Worm (Caenorhabditis elegans): Measurements from ENCODE around the gene T25E12.14.

T25E12.14 gene

DNA sequence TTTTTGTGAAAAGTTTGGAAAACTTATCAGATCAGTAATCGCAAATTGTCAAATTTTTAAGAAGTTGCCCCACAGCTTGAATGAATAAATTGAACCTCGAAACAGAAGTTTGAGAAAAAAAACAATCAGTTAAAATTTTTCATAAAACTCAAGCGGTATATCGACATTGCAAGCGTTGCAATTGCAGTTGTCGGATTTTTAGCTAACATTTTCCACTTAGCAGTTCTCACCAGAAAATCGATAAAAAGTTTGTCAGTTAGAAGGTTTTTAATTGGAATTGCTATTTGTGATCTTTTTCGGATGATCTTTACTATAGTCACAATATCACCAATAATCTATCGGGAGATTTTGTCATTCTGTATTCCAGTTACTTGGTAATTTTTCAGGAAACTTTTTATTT is 41.3 kb upstream of the T25E12.14 start, which contains the start of gene srw-43:
Gene srw-43 (plus strand): TSS at position 301 of the 400 bp plus-strand sequence.
- TF ChIP-seq unc-39 (tag; optimal IDR thresholded peaks at IDR 0.05) (no peak), ZK546.5 (tag; optimal IDR thresholded peaks at IDR 0.05) (no peak), nhr-43 (tag; optimal IDR thresholded peaks at IDR 0.05; ENCODE audit: poor library complexity, severe bottlenecking) (no peak), ceh-82 (tag; optimal IDR thresholded peaks at IDR 0.05) (no peak), ztf-11 (tag; optimal IDR thresholded peaks at IDR 0.05) (no peak), lsy-12 (tag; optimal IDR thresholded peaks at IDR 0.05) (no peak), jun-1 (tag; optimal IDR thresholded peaks at IDR 0.05) (no peak)

DNA sequence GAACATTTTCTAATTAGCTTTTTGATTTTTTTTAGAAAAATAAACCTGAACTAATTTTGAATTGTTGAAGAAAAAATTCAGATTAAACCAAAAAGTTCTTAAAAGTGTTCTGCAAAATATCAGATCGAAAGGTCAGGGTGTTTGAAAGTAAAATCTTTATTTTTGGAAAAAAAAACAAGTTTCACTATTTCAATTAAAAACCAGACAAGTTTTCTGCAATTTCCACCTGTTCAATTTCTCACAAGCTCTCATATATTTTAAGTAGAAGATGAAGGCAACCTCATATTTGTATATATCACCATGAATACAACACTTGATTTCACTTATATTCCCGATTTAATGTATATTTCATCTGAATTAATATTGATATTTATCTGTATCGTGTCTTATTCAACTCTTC is 39.8 kb upstream of the T25E12.14 start, which contains the start of gene srz-102:
Gene srz-102 (plus strand): TSS at position 301 of the 400 bp plus-strand sequence.
- TF ChIP-seq fkh-2 (tag; optimal IDR thresholded peaks at IDR 0.05) (no peak), R02D3.7 (tag; optimal IDR thresholded peaks at IDR 0.05) (no peak), nhr-43 (tag; optimal IDR thresholded peaks at IDR 0.05; ENCODE audit: poor library complexity, severe bottlenecking) (no peak), nhr-28 (tag; optimal IDR thresholded peaks at IDR 0.05) (no peak), nhr-77 (tag; optimal IDR thresholded peaks at IDR 0.05) (no peak), lin-15B (tag; optimal IDR thresholded peaks at IDR 0.05) (no peak), aly-2 (tag; optimal IDR thresholded peaks at IDR 0.05) (no peak), tbx-2 (tag; optimal IDR thresholded peaks at IDR 0.05) (no peak), fkh-10 (GFP tag; optimal IDR thresholded peaks at IDR 0.05) (no peak), ama-1 (optimal IDR thresholded peaks at IDR 0.05) (no peak), snpc-4 (tag; optimal IDR thresholded peaks at IDR 0.05) (no peak), skn-1 (tag; optimal IDR thresholded peaks at IDR 0.05) (no peak), lsy-12 (tag; optimal IDR thresholded peaks at IDR 0.05) (no peak), mml-1 (tag; optimal IDR thresholded peaks at IDR 0.05) (no peak)

DNA sequence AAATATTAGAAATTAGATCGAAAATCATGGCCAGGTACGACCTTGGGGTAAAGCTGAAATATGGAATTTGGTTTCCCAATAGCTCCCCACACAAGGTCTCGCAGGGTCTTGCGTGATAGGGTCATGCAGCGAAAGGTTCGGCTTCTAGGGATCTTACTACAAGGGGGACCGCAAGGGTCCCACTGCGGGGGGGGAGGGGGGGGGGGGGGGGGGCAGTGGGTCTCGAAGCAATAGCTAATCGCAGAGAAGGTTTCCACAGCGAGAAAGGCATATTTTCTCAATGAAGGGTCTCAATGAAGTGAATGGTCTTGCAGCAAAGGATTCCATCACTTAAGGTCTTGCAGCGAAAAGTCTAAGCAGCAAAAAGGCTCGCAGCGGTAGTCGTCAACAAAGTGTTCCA is 34.0 kb upstream of the T25E12.14 start:
- TF ChIP-seq daf-12 (tag; optimal IDR thresholded peaks at IDR 0.05), result no peak
- no peak for TF ChIP-seq ceh-82 (tag; optimal IDR thresholded peaks at IDR 0.05)
- no peak for TF ChIP-seq nhr-43 (tag; optimal IDR thresholded peaks at IDR 0.05; ENCODE audit: poor library complexity, severe bottlenecking)
- TF ChIP-seq ztf-4 (tag; optimal IDR thresholded peaks at IDR 0.05), result no peak
- TF ChIP-seq nfya-1 (tag; optimal IDR thresholded peaks at IDR 0.05; ENCODE audit: insufficient read depth), result no peak
- TF ChIP-seq fkh-10 (GFP tag; optimal IDR thresholded peaks at IDR 0.05), result no peak
- no peak for TF ChIP-seq nhr-23 (tag; optimal IDR thresholded peaks at IDR 0.05)
- TF ChIP-seq jun-1 (tag; optimal IDR thresholded peaks at IDR 0.05), result no peak
- TF ChIP-seq nhr-237 (tag; optimal IDR thresholded peaks at IDR 0.05), result no peak
- no peak for TF ChIP-seq mdl-1 (tag; optimal IDR thresholded peaks at IDR 0.05)
- TF ChIP-seq skn-1 (tag; optimal IDR thresholded peaks at IDR 0.05), result no peak
- no peak for TF ChIP-seq nhr-11 (tag; optimal IDR thresholded peaks at IDR 0.05)
- TF ChIP-seq nhr-12 (tag; optimal IDR thresholded peaks at IDR 0.05), result no peak
- no peak for TF ChIP-seq egl-5 (tag; optimal IDR thresholded peaks at IDR 0.05)
- TF ChIP-seq snpc-4 (tag; optimal IDR thresholded peaks at IDR 0.05), result no peak
- TF ChIP-seq nhr-25 (tag; optimal IDR thresholded peaks at IDR 0.05), result no peak
- TF ChIP-seq aly-2 (tag; optimal IDR thresholded peaks at IDR 0.05), result no peak
- no peak for TF ChIP-seq elt-1 (tag; optimal IDR thresholded peaks at IDR 0.05)
- TF ChIP-seq mml-1 (tag; optimal IDR thresholded peaks at IDR 0.05), result no peak
- TF ChIP-seq elt-2 (tag; optimal IDR thresholded peaks at IDR 0.05), result no peak

DNA sequence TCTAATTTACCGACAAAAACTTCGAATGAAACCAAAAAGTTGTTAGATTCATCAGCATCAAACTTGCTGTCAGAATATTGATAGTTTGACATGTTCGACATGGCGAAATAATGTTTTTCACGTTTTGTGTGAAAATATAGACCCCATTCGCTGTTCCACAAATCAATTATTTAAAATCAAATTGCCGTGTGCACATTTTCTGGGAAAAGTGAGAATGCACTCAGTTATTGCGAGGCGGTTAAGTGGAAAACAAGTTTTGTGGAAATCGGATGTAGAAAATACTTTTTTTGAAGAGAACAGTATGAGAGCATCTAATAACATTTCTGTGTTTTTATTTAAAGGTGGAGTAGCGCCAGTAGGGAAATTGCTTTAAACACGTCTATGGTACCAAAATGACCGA is 33.3 kb upstream of the T25E12.14 start, which contains the start of gene srw-42:
Gene srw-42 (minus strand): TSS at position 101 of the 400 bp plus-strand sequence.
- TF ChIP-seq nhr-77 (tag; optimal IDR thresholded peaks at IDR 0.05) (no peak), ceh-9 (tag; optimal IDR thresholded peaks at IDR 0.05) (no peak), tbx-2 (tag; optimal IDR thresholded peaks at IDR 0.05) (no peak), elt-3 (tag; optimal IDR thresholded peaks at IDR 0.05) (no peak)

DNA sequence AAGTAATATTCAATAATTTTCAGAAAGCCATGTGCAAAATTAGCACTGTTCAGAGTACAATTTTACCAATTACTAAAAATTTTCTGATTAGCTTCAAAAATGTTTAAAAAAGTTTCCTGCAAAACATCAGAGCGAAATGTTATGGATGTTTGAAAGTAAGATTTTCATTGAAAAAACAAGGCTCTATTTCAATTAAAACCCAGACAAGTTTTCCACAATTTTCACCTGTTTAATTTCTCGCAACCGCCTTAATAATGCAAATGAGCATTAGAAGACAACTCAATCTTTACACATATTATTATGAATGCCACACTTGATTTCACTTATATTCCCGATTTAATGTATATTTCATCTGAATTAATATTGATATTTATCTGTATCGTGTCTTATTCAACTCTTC is 32.5 kb upstream of the T25E12.14 start, which contains the start of gene srz-101:
Gene srz-101 (plus strand): TSS at position 301 of the 400 bp plus-strand sequence.
- TF ChIP-seq daf-12 (tag; optimal IDR thresholded peaks at IDR 0.05) (no peak), unc-39 (tag; optimal IDR thresholded peaks at IDR 0.05) (no peak), elt-3 (tag; optimal IDR thresholded peaks at IDR 0.05) (no peak), hmg-11 (tag; optimal IDR thresholded peaks at IDR 0.05) (no peak), lin-15B (tag; optimal IDR thresholded peaks at IDR 0.05) (no peak), nhr-237 (tag; optimal IDR thresholded peaks at IDR 0.05) (no peak), zag-1 (tag; optimal IDR thresholded peaks at IDR 0.05) (no peak), nfya-1 (tag; optimal IDR thresholded peaks at IDR 0.05; ENCODE audit: insufficient read depth) (no peak), ceh-82 (tag; optimal IDR thresholded peaks at IDR 0.05) (no peak), nhr-28 (tag; optimal IDR thresholded peaks at IDR 0.05) (no peak), nhr-77 (tag; optimal IDR thresholded peaks at IDR 0.05) (no peak), snpc-4 (tag; optimal IDR thresholded peaks at IDR 0.05) (no peak), lsy-12 (tag; optimal IDR thresholded peaks at IDR 0.05) (no peak), fos-1 (tag; optimal IDR thresholded peaks at IDR 0.05) (no peak), nhr-23 (tag; optimal IDR thresholded peaks at IDR 0.05) (no peak), sea-2 (GFP tag; optimal IDR thresholded peaks at IDR 0.05) (no peak), nhr-11 (tag; optimal IDR thresholded peaks at IDR 0.05) (no peak), ceh-16 (tag; optimal IDR thresholded peaks at IDR 0.05) (no peak), unc-62 (GFP tag; optimal IDR thresholded peaks at IDR 0.05) (no peak), nhr-43 (tag; optimal IDR thresholded peaks at IDR 0.05; ENCODE audit: poor library complexity, severe bottlenecking) (no peak)
